Worm (Caenorhabditis elegans) whole organism, young adult: ENCODE measurements around the gene F54D12.9.

Source experiments
- F52B5.7 ChIP-seq: sonication (generic microtip); optimal IDR thresholded peaks from 2 replicates; lab custom pipeline; 2016; ENCODE audit warnings: mild to moderate bottlenecking, missing genetic modification characterization, missing compliant biosample characterization
- F55B11.4 ChIP-seq: sonication (generic microtip); optimal IDR thresholded peaks from 2 replicates; lab custom pipeline; 2016; ENCODE audit warnings: missing compliant biosample characterization, missing genetic modification characterization, borderline replicate concordance; ENCODE audit not compliant: insufficient read depth
- Y53G8AR.9 ChIP-seq: fragments of 200-800 bp; sonication (Bioruptor generic); conservative IDR thresholded peaks from 2 replicates; pipeline ENCODE4 v1.3.6; 2022; ENCODE audit warnings: missing genetic modification reagents, missing genetic modification characterization, missing compliant biosample characterization
- ama-1 ChIP-seq, 3 experiments: fragments of 150-350 bp in 1 of 3; sonication (generic microtip) in 2 of 3; optimal IDR thresholded peaks; 2 replicates each; lab custom pipeline; 2014 to 2018; ENCODE audit warnings: missing biosample characterization in 2 of 3, missing genetic modification characterization in 2 of 3, missing genetic modification reagents in 2 of 3
- ccch-3 ChIP-seq: fragments of 200-800 bp; sonication (Bioruptor generic); optimal IDR thresholded peaks from 2 replicates; lab custom pipeline; 2018; ENCODE audit warnings: mild to moderate bottlenecking, missing genetic modification characterization, missing compliant biosample characterization
- dpff-1 ChIP-seq: sonication (generic microtip); optimal IDR thresholded peaks from 2 replicates; lab custom pipeline; 2017; ENCODE audit warnings: mild to moderate bottlenecking, missing genetic modification characterization, missing compliant biosample characterization
- efl-1 ChIP-seq: fragments of 150-350 bp; optimal IDR thresholded peaks from 2 replicates; lab custom pipeline; 2014; ENCODE audit warnings: missing biosample characterization, missing genetic modification reagents, missing genetic modification characterization
- let-607 ChIP-seq, 2 experiments: fragments of 200-800 bp in 1 of 2; sonication (Bioruptor generic) in 1 of 2; sonication (generic microtip) in 1 of 2; optimal IDR thresholded peaks; 2 replicates each; lab custom pipeline; 2016 to 2018; ENCODE audit warnings: mild to moderate bottlenecking in 2 of 2, missing compliant biosample characterization in 2 of 2, missing genetic modification characterization in 2 of 2, moderate library complexity in 2 of 2, missing genotype in 1 of 2
- lir-1 ChIP-seq: fragments of 200-800 bp; sonication (Bioruptor generic); conservative IDR thresholded peaks from 2 replicates; pipeline ENCODE4 v1.3.6; 2022; ENCODE audit warnings: missing genetic modification reagents, missing genetic modification characterization, missing compliant biosample characterization
- lsl-1 ChIP-seq: fragments of 200-800 bp; sonication (Bioruptor generic); optimal IDR thresholded peaks from 2 replicates; lab custom pipeline; 2018; ENCODE audit warnings: mild to moderate bottlenecking, missing genetic modification characterization, moderate library complexity, missing compliant biosample characterization
- mes-4 ChIP-seq: sonication (generic microtip); optimal IDR thresholded peaks from 2 replicates; lab custom pipeline; 2016; ENCODE audit warnings: missing genotype, missing genetic modification characterization, missing compliant biosample characterization
- snpc-1.3 ChIP-seq: sonication (generic microtip); optimal IDR thresholded peaks from 2 replicates; lab custom pipeline; 2017; ENCODE audit warnings: missing genetic modification characterization, mild to moderate bottlenecking, missing compliant biosample characterization, antibody characterized with exemption, moderate library complexity, missing genotype, missing genetic modification reagents; ENCODE audit not compliant: insufficient read depth
- unc-62 ChIP-seq: fragments of 150-350 bp; optimal IDR thresholded peaks from 2 replicates; lab custom pipeline; 2014; ENCODE audit warnings: missing biosample characterization, missing genetic modification reagents, missing genetic modification characterization

DNA sequence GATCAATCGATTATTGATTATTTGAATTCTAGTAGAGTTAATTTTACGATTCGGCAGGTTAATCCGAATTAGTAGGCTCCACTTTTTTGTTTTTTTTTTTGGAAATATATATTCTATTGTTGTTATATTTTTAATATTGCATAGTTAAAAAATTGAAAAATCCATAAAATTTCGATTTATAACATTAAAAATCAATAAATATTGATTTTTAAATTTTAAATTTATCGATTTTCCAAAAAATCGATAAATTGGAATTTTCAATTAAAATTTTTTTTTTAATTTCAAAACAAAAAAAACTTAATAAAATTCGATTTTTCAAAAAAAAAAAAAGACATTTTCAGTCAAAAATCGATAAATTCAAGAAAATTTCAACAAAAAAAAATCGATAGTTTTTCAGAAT, 38.5 kb upstream of the F54D12.9 start:
- TF ChIP-seq lsl-1 (no peak), ama-1 (optimal IDR thresholded peaks at IDR 0.05; lab: Kevin White, UChicago) (no peak), ama-1 (GFP tag; optimal IDR thresholded peaks at IDR 0.05; lab: Kevin White, UChicago) (no peak), F52B5.7 (tag; lab: Kevin White, UChicago) (no peak), F55B11.4 (tag; lab: Kevin White, UChicago) (no peak), unc-62 (GFP tag; lab: Kevin White, UChicago) (no peak), dpff-1 (tag; lab: Kevin White, UChicago) (no peak), efl-1 (GFP tag; lab: Kevin White, UChicago) (no peak), Y53G8AR.9 (GFP tag; lab: Robert Waterston, UW) (no peak), let-607 (tag; optimal IDR thresholded peaks at IDR 0.05; lab: Kevin White, UChicago) (no peak), ccch-3 (GFP tag; lab: Kevin White, UChicago) (no peak), lir-1 (no peak), mes-4 (tag; lab: Kevin White, UChicago) (no peak), snpc-1.3 (tag; lab: Kevin White, UChicago) (no peak)
